Fruit fly (Drosophila melanogaster) whole organism, embryonic: ENCODE results near the gene Pdxk.

ENCODE experiments used
- BEAF-32 ChIP-seq: fragments of 200-800 bp; sonication (Bioruptor generic); optimal IDR thresholded peaks from 3 replicates; lab custom pipeline; 2017; ENCODE audit warnings: missing biosample characterization, missing genetic modification characterization, mild to moderate bottlenecking, moderate library complexity, missing genetic modification reagents
- CG11247 ChIP-seq: fragments of 200-800 bp; sonication (Bioruptor generic); IDR thresholded peaks from 2 replicates; pipeline ENCODE4 v1.3.6; 2022; ENCODE audit warnings: missing biosample characterization, missing genetic modification characterization
- CG12104 ChIP-seq: fragments of 200-800 bp; sonication (Bioruptor generic); optimal IDR thresholded peaks from 3 replicates; lab custom pipeline; 2016; ENCODE audit warnings: missing biosample characterization, missing genetic modification characterization
- CG12155 ChIP-seq: fragments of 200-800 bp; sonication (Bioruptor generic); optimal IDR thresholded peaks from 3 replicates; lab custom pipeline; 2016; ENCODE audit warnings: missing biosample characterization, missing genetic modification characterization
- CG12236 ChIP-seq: fragments of 200-800 bp; sonication (Bioruptor generic); optimal IDR thresholded peaks from 2 replicates; lab custom pipeline; 2016; ENCODE audit warnings: missing biosample characterization, missing genetic modification characterization
- CG13296 ChIP-seq: fragments of 200-800 bp; sonication (Bioruptor generic); optimal IDR thresholded peaks from 3 replicates; lab custom pipeline; 2018; ENCODE audit warnings: missing biosample characterization, mild to moderate bottlenecking, missing genetic modification characterization
- CG13424 ChIP-seq: fragments of 200-800 bp; sonication (Bioruptor generic); optimal IDR thresholded peaks from 2 replicates; lab custom pipeline; 2019; ENCODE audit warnings: missing biosample characterization, mild to moderate bottlenecking, missing genetic modification characterization, moderate library complexity
- CG13894 ChIP-seq: fragments of 200-800 bp; sonication (Bioruptor generic); optimal IDR thresholded peaks from 3 replicates; lab custom pipeline; 2018; ENCODE audit warnings: missing biosample characterization, mild to moderate bottlenecking, missing genetic modification characterization, moderate library complexity
- CG15269 ChIP-seq: fragments of 200-800 bp; sonication (Bioruptor generic); optimal IDR thresholded peaks from 2 replicates; lab custom pipeline; 2018; ENCODE audit warnings: missing biosample characterization, mild to moderate bottlenecking, missing genetic modification characterization, moderate library complexity
- CG30431 ChIP-seq: fragments of 200-800 bp; sonication (Bioruptor generic); optimal IDR thresholded peaks from 2 replicates; lab custom pipeline; 2017; ENCODE audit warnings: missing biosample characterization, missing genetic modification characterization
- CG34376 ChIP-seq: fragments of 200-800 bp; sonication (Bioruptor generic); optimal IDR thresholded peaks from 2 replicates; lab custom pipeline; 2018; ENCODE audit warnings: missing biosample characterization, mild to moderate bottlenecking, missing genetic modification characterization
- CG5953 ChIP-seq: fragments of 200-800 bp; sonication (Bioruptor generic); IDR thresholded peaks from 2 replicates; pipeline ENCODE4 v1.3.6; 2022; ENCODE audit warnings: missing biosample characterization, missing genetic modification characterization
- CG7271 ChIP-seq: fragments of 200-800 bp; sonication (Bioruptor generic); optimal IDR thresholded peaks from 2 replicates; lab custom pipeline; 2018; ENCODE audit warnings: missing biosample characterization, mild to moderate bottlenecking, missing genetic modification characterization, moderate library complexity
- CG7987 ChIP-seq: fragments of 200-800 bp; sonication (Bioruptor generic); optimal IDR thresholded peaks from 2 replicates; lab custom pipeline; 2018; ENCODE audit warnings: missing biosample characterization, mild to moderate bottlenecking, missing genetic modification characterization, moderate library complexity
- CG8281 ChIP-seq: fragments of 200-800 bp; sonication (Bioruptor generic); optimal IDR thresholded peaks from 2 replicates; lab custom pipeline; 2018; ENCODE audit warnings: missing biosample characterization, mild to moderate bottlenecking, missing genetic modification characterization, moderate library complexity
- CTCF ChIP-seq: fragments of 200-800 bp; sonication (Bioruptor generic); optimal IDR thresholded peaks from 2 replicates; lab custom pipeline; 2017; ENCODE audit warnings: missing biosample characterization, mild to moderate bottlenecking, missing genetic modification characterization, moderate library complexity
- Drgx ChIP-seq: fragments of 200-800 bp; sonication (Bioruptor generic); IDR thresholded peaks from 2 replicates; pipeline ENCODE4 v1.3.6; 2022; ENCODE audit warnings: missing biosample characterization, missing genetic modification characterization
- GATAe ChIP-seq: fragments of 200-800 bp; sonication (Bioruptor generic); conservative IDR thresholded peaks from 2 replicates; pipeline ENCODE4 v1.3.6; 2022; ENCODE audit warnings: missing biosample characterization, missing genetic modification characterization
- Gug ChIP-seq: fragments of 200-800 bp; sonication (Bioruptor generic); IDR thresholded peaks from 4 replicates; pipeline ENCODE4 v1.3.6; 2022; ENCODE audit warnings: missing biosample characterization, missing genetic modification characterization
- HLH4C ChIP-seq: fragments of 200-800 bp; sonication (Bioruptor generic); IDR thresholded peaks from 3 replicates; pipeline ENCODE4 v1.3.6; 2022; ENCODE audit warnings: missing biosample characterization, missing genetic modification characterization; ENCODE audit not compliant: partially characterized antibody
- HmgD ChIP-seq: fragments of 200-800 bp; sonication (Bioruptor generic); optimal IDR thresholded peaks from 3 replicates; lab custom pipeline; 2016; ENCODE audit warnings: missing biosample characterization, missing genetic modification characterization
- Hr3 ChIP-seq: fragments of 200-800 bp; sonication (Bioruptor generic); optimal IDR thresholded peaks from 3 replicates; lab custom pipeline; 2016; ENCODE audit warnings: missing biosample characterization, missing genetic modification characterization
- Pdp1 ChIP-seq, 2 experiments: fragments of 200-800 bp; sonication (Bioruptor generic); optimal IDR thresholded peaks; 3 replicates each; lab custom pipeline; 2016; ENCODE audit warnings: missing biosample characterization in 2 of 2, missing genetic modification characterization in 2 of 2, mild to moderate bottlenecking in 1 of 2, moderate library complexity in 1 of 2
- Poxn ChIP-seq: fragments of 200-800 bp; sonication (Bioruptor generic); IDR thresholded peaks from 2 replicates; pipeline ENCODE4 v1.3.6; 2022; ENCODE audit warnings: missing biosample characterization, missing genetic modification characterization
- Rfx ChIP-seq: fragments of 200-800 bp; sonication (Bioruptor generic); IDR thresholded peaks from 2 replicates; pipeline ENCODE4 v1.3.6; 2022; ENCODE audit warnings: missing biosample characterization, missing genetic modification characterization
- Rx ChIP-seq: fragments of 200-800 bp; sonication (Bioruptor generic); IDR thresholded peaks from 2 replicates; pipeline ENCODE4 v1.3.6; 2022; ENCODE audit warnings: missing biosample characterization, missing genetic modification characterization
- Sry-β ChIP-seq: fragments of 200-800 bp; sonication (Bioruptor generic); optimal IDR thresholded peaks from 2 replicates; lab custom pipeline; 2018; ENCODE audit warnings: missing biosample characterization, mild to moderate bottlenecking, missing genetic modification characterization, moderate library complexity
- al ChIP-seq: fragments of 200-800 bp; sonication (Bioruptor generic); IDR thresholded peaks from 2 replicates; pipeline ENCODE4 v1.3.6; 2022; ENCODE audit warnings: missing biosample characterization, missing genetic modification characterization
- az2 ChIP-seq: fragments of 200-800 bp; sonication (Bioruptor generic); optimal IDR thresholded peaks from 3 replicates; lab custom pipeline; 2016; ENCODE audit warnings: missing biosample characterization, missing genetic modification characterization
- cg ChIP-seq: fragments of 200-800 bp; sonication (Bioruptor generic); optimal IDR thresholded peaks from 3 replicates; lab custom pipeline; 2019; ENCODE audit warnings: missing biosample characterization, mild to moderate bottlenecking, missing genetic modification characterization, moderate library complexity
- ci ChIP-seq: fragments of 200-800 bp; sonication (Bioruptor generic); IDR thresholded peaks from 3 replicates; pipeline ENCODE4 v1.3.6; 2022; ENCODE audit warnings: missing biosample characterization, missing genetic modification characterization
- da ChIP-seq: fragments of 200-800 bp; sonication (Bioruptor generic); optimal IDR thresholded peaks from 2 replicates; lab custom pipeline; 2016; ENCODE audit warnings: missing biosample characterization, missing genetic modification characterization
- emc ChIP-seq: fragments of 200-800 bp; sonication (Bioruptor generic); optimal IDR thresholded peaks from 2 replicates; lab custom pipeline; 2016; ENCODE audit warnings: missing biosample characterization, missing genetic modification characterization
- gcm2 ChIP-seq: fragments of 200-800 bp; sonication (Bioruptor generic); optimal IDR thresholded peaks from 2 replicates; lab custom pipeline; 2016; ENCODE audit warnings: missing biosample characterization, missing genetic modification characterization
- lov ChIP-seq, 2 experiments: fragments of 200-800 bp in 1 of 2; fragments of >200 bp in 1 of 2; sonication (Bioruptor generic) in 1 of 2; IDR thresholded peaks in 1 of 2; optimal IDR thresholded peaks in 1 of 2; 2 replicates in 1 of 2; 3 replicates in 1 of 2; pipeline versions ENCODE4 v1.3.6 to Lab custom; 2017 to 2022; ENCODE audit warnings: missing biosample characterization in 1 of 2, missing genetic modification characterization in 1 of 2
- luna ChIP-seq: fragments of 200-800 bp; sonication (Bioruptor generic); optimal IDR thresholded peaks from 2 replicates; lab custom pipeline; 2016; ENCODE audit warnings: missing biosample characterization, missing genetic modification characterization
- sna ChIP-seq: fragments of 200-800 bp; sonication (Bioruptor generic); IDR thresholded peaks from 2 replicates; pipeline ENCODE4 v1.3.6; 2022; ENCODE audit warnings: missing biosample characterization, missing genetic modification characterization; ENCODE audit not compliant: partially characterized antibody
- so ChIP-seq: fragments of 200-800 bp; sonication (Bioruptor generic); IDR thresholded peaks from 3 replicates; pipeline ENCODE4 v1.3.6; 2022; ENCODE audit warnings: missing biosample characterization, missing genetic modification characterization
- sug ChIP-seq: fragments of 200-800 bp; optimal IDR thresholded peaks from 2 replicates; lab custom pipeline; 2019; ENCODE audit warnings: missing biosample characterization, mild to moderate bottlenecking, missing genetic modification characterization, moderate library complexity
- tna ChIP-seq: fragments of 200-800 bp; sonication (Bioruptor generic); IDR thresholded peaks from 2 replicates; pipeline ENCODE4 v1.3.6; 2022; ENCODE audit warnings: missing biosample characterization, missing genetic modification characterization; ENCODE audit not compliant: partially characterized antibody
- wdn ChIP-seq: fragments of 200-800 bp; sonication (Bioruptor generic); IDR thresholded peaks from 2 replicates; pipeline ENCODE4 v1.3.6; 2022; ENCODE audit warnings: missing biosample characterization, missing genetic modification characterization

Pdxk gene

dm6 chr3L:9358713-9359040 is 1.4 kb upstream of the Pdxk start, which contains the start of the genes UGP and Svip (continued):
- TF ChIP-seq CG30431 (GFP tag; lab: Kevin White, UChicago) (no peak), wdn (GFP tag; lab: Robert Waterston, UW) (no peak), CG7987 (GFP tag; lab: Kevin White, UChicago) (no peak), Rfx (no peak), tna (no peak), cg (GFP tag; lab: Kevin White, UChicago) (peak; percentile 70), HLH4C (GFP tag; lab: Robert Waterston, UW) (no peak), HmgD (GFP tag; lab: Kevin White, UChicago) (no peak), CG12104 (no peak), sna (GFP tag; lab: Robert Waterston, UW) (0 out of 2 replicates have a peak, but pooled peaks have one; percentile 20), da (GFP tag; lab: Kevin White, UChicago) (no peak), Poxn (no peak), CTCF (GFP tag; lab: Kevin White, UChicago) (no peak), gcm2 (GFP tag; lab: Kevin White, UChicago) (no peak), CG13424 (tag; lab: Kevin White, UChicago) (no peak), CG11247 (GFP tag; lab: Robert Waterston, UW) (no peak), al (GFP tag; lab: Robert Waterston, UW) (no peak), Pdp1 (GFP tag; optimal IDR thresholded peaks at IDR 0.05; lab: Kevin White, UChicago) (no peak), az2 (GFP tag; lab: Kevin White, UChicago) (no peak), GATAe (GFP tag; lab: Robert Waterston, UW) (no peak), luna (GFP tag; lab: Kevin White, UChicago) (no peak), BEAF-32 (GFP tag; lab: Kevin White, UChicago) (peak; percentile 15), emc (GFP tag; lab: Kevin White, UChicago) (no peak), lov (optimal IDR thresholded peaks at IDR 0.05; lab: Kevin White, UChicago) (no peak), lov (GFP tag; IDR thresholded peaks at IDR 0.05; lab: Robert Waterston, UW) (no peak)

dm6 chr3L:9361894-9362293 is 1.8 kb downstream of the Pdxk start, which contains the start of gene CG34456:
TSS of gene CG34456 (plus strand) at chr3L:9362108.
- TF ChIP-seq CG5953 (GFP tag; lab: Robert Waterston, UW) (no peak), so (GFP tag; lab: Robert Waterston, UW) (no peak), CG15269 (no peak), Drgx (GFP tag; lab: Robert Waterston, UW) (no peak), CG13296 (GFP tag; lab: Kevin White, UChicago) (peak; percentile 26), CG34376 (peak; percentile 25), CG8281 (no peak), Gug (GFP tag; lab: Robert Waterston, UW) (no peak), Hr3 (no peak), Sry-β (GFP tag; lab: Kevin White, UChicago) (no peak), CG12236 (no peak), CG7271 (no peak), CG13894 (tag; lab: Kevin White, UChicago) (peak; percentile 2), sug (peak; percentile 9), Rx (GFP tag; lab: Robert Waterston, UW) (no peak), ci (GFP tag; lab: Robert Waterston, UW) (no peak), CG12155 (GFP tag; lab: Kevin White, UChicago) (no peak)
